Worm (Caenorhabditis elegans) whole organism, mixed stage, embryonic: ENCODE measurements around the gene fbxa-215.

Experiments
- M03D4.4 ChIP-seq: sonication (generic microtip); optimal IDR thresholded peaks from 2 replicates; lab custom pipeline; 2017; ENCODE audit warnings: mild to moderate bottlenecking, missing genetic modification characterization, missing compliant biosample characterization
- bed-3 ChIP-seq: fragments of 200-800 bp; sonication (Bioruptor generic); optimal IDR thresholded peaks from 3 replicates; lab custom pipeline; 2018; ENCODE audit warnings: mild to moderate bottlenecking, missing genetic modification characterization, moderate library complexity, missing compliant biosample characterization
- blmp-1 ChIP-seq: fragments of 150-350 bp; optimal IDR thresholded peaks from 2 replicates; lab custom pipeline; 2014; ENCODE audit warnings: missing biosample characterization, missing genetic modification characterization
- ceh-43 ChIP-seq: fragments of 200-800 bp; sonication (Bioruptor generic); optimal IDR thresholded peaks from 2 replicates; lab custom pipeline; 2018; ENCODE audit warnings: mild to moderate bottlenecking, missing genetic modification characterization, moderate library complexity, missing compliant biosample characterization
- ces-1 ChIP-seq: fragments of 150-350 bp; optimal IDR thresholded peaks from 2 replicates; lab custom pipeline; 2014; ENCODE audit warnings: missing biosample characterization, missing genetic modification reagents, missing genetic modification characterization
- cnd-1 ChIP-seq: fragments of 200-800 bp; sonication (Bioruptor generic); optimal IDR thresholded peaks from 2 replicates; lab custom pipeline; 2018; ENCODE audit warnings: mild to moderate bottlenecking, missing genetic modification characterization, missing compliant biosample characterization
- drap-1 ChIP-seq: fragments of 200-800 bp; sonication (Bioruptor generic); optimal IDR thresholded peaks from 3 replicates; lab custom pipeline; 2018; ENCODE audit warnings: mild to moderate bottlenecking, missing genetic modification characterization, missing compliant biosample characterization
- elt-1 ChIP-seq: sonication (generic microtip); optimal IDR thresholded peaks from 2 replicates; lab custom pipeline; 2017; ENCODE audit warnings: missing genetic modification characterization, mild to moderate bottlenecking, missing compliant biosample characterization, antibody characterized with exemption, moderate library complexity, borderline replicate concordance; ENCODE audit not compliant: insufficient read depth
- flh-1 ChIP-seq: fragments of 200-800 bp; sonication (Bioruptor generic); optimal IDR thresholded peaks from 2 replicates; lab custom pipeline; 2018; ENCODE audit warnings: mild to moderate bottlenecking, missing genetic modification characterization, moderate library complexity, missing compliant biosample characterization
- ham-2 ChIP-seq: fragments of 200-800 bp; sonication (Bioruptor generic); optimal IDR thresholded peaks from 2 replicates; lab custom pipeline; 2018; ENCODE audit warnings: mild to moderate bottlenecking, missing genetic modification characterization, missing compliant biosample characterization
- hlh-1 ChIP-seq: fragments of 150-350 bp; optimal IDR thresholded peaks from 2 replicates; lab custom pipeline; 2014; ENCODE audit warnings: missing biosample characterization, missing genetic modification reagents, missing genetic modification characterization
- lin-13 ChIP-seq: fragments of 150-350 bp; optimal IDR thresholded peaks from 2 replicates; lab custom pipeline; 2014; ENCODE audit warnings: missing biosample characterization, missing genetic modification characterization
- lin-32 ChIP-seq: fragments of 200-800 bp; sonication (Bioruptor generic); optimal IDR thresholded peaks from 2 replicates; lab custom pipeline; 2018; ENCODE audit warnings: mild to moderate bottlenecking, missing genetic modification characterization, missing compliant biosample characterization
- lsy-2 ChIP-seq: fragments of 150-350 bp; optimal IDR thresholded peaks from 2 replicates; lab custom pipeline; 2014; ENCODE audit warnings: missing biosample characterization, missing genetic modification characterization
- mab-5 ChIP-seq: fragments of 150-350 bp; optimal IDR thresholded peaks from 2 replicates; lab custom pipeline; 2014; ENCODE audit warnings: missing biosample characterization, missing genetic modification characterization
- mep-1 ChIP-seq: fragments of 150-350 bp; optimal IDR thresholded peaks from 2 replicates; lab custom pipeline; 2017; ENCODE audit warnings: missing biosample characterization, missing genetic modification reagents, missing genetic modification characterization, inconsistent platforms
- nhr-12 ChIP-seq: fragments of 150-350 bp; optimal IDR thresholded peaks from 2 replicates; lab custom pipeline; 2014; ENCODE audit warnings: missing biosample characterization, missing genetic modification characterization
- nhr-2 ChIP-seq: fragments of 150-350 bp; optimal IDR thresholded peaks from 2 replicates; lab custom pipeline; 2014; ENCODE audit warnings: missing biosample characterization, missing genetic modification characterization
- nhr-237 ChIP-seq: fragments of 150-350 bp; optimal IDR thresholded peaks from 2 replicates; lab custom pipeline; 2014; ENCODE audit warnings: missing biosample characterization, missing genetic modification characterization
- nhr-28 ChIP-seq: fragments of 150-350 bp; optimal IDR thresholded peaks from 2 replicates; lab custom pipeline; 2014; ENCODE audit warnings: missing biosample characterization, missing genetic modification characterization
- nhr-76 ChIP-seq: sonication (generic microtip); optimal IDR thresholded peaks from 2 replicates; lab custom pipeline; 2017; ENCODE audit warnings: missing biosample characterization, missing genetic modification characterization
- pha-4 ChIP-seq: fragments of 150-350 bp; optimal IDR thresholded peaks from 2 replicates; lab custom pipeline; 2018; ENCODE audit warnings: missing biosample characterization, missing genetic modification reagents, missing genetic modification characterization
- sem-2 ChIP-seq: fragments of 200-800 bp; sonication (Bioruptor generic); optimal IDR thresholded peaks from 2 replicates; lab custom pipeline; 2018; ENCODE audit warnings: mild to moderate bottlenecking, missing genetic modification characterization, missing compliant biosample characterization
- snpc-4 ChIP-seq: fragments of 150-350 bp; optimal IDR thresholded peaks from 2 replicates; lab custom pipeline; 2014; ENCODE audit warnings: missing biosample characterization, missing genetic modification characterization
- sptf-1 ChIP-seq: sonication (generic microtip); optimal IDR thresholded peaks from 2 replicates; lab custom pipeline; 2017; ENCODE audit warnings: mild to moderate bottlenecking, missing genetic modification characterization, moderate library complexity, missing compliant biosample characterization
- unc-120 ChIP-seq: sonication (generic microtip); optimal IDR thresholded peaks from 2 replicates; lab custom pipeline; 2017; ENCODE audit warnings: missing genetic modification characterization, missing compliant biosample characterization; ENCODE audit not compliant: poor library complexity, severe bottlenecking
- unc-39 ChIP-seq: fragments of 150-350 bp; optimal IDR thresholded peaks from 2 replicates; lab custom pipeline; 2014; ENCODE audit warnings: missing biosample characterization, missing genetic modification characterization
- unc-62 ChIP-seq: fragments of 150-350 bp; optimal IDR thresholded peaks from 2 replicates; lab custom pipeline; 2014; ENCODE audit warnings: missing biosample characterization, missing genetic modification reagents, missing genetic modification characterization
- zip-8 ChIP-seq: fragments of 150-350 bp; optimal IDR thresholded peaks from 2 replicates; lab custom pipeline; 2014; ENCODE audit warnings: missing biosample characterization, missing genetic modification characterization
- ztf-11 ChIP-seq: fragments of 150-350 bp; optimal IDR thresholded peaks from 2 replicates; lab custom pipeline; 2014; ENCODE audit warnings: missing biosample characterization, missing genetic modification characterization

The fbxa-215 gene

DNA sequence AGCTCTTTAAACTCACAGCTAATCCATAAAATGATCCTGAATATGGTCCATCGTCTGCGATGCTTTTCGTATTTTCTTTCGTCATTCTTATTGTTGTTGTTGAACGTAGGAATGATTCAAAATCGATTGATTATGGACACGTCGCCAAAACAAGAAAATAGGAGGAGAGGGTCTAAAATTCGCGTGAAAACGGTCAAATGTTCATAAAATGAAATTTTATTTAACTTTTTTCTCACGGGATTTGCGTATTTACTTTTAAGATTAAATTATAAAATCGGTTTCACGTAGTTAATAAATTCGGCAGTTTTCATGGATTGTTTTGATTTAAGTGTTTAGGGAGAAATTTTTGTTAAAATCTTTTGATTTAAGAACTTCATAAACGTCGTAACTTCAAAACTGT, 17.6 kb downstream of the fbxa-215 start, which contains the start of gene C08F11.10:
Gene C08F11.10 (minus strand): TSS at position 101 of the 400 bp plus-strand sequence.
- TF ChIP-seq ztf-11 (tag; lab: Kevin White, UChicago), result no peak
- TF ChIP-seq blmp-1 (tag; lab: Kevin White, UChicago), result no peak
- no peak for TF ChIP-seq unc-39 (tag; lab: Kevin White, UChicago)
- TF ChIP-seq nhr-28 (tag; lab: Kevin White, UChicago), result no peak
- TF ChIP-seq nhr-237 (tag; lab: Kevin White, UChicago), result no peak
- TF ChIP-seq unc-62, result no peak
- no peak for TF ChIP-seq bed-3
- TF ChIP-seq nhr-2 (tag; lab: Kevin White, UChicago), result no peak
- no peak for TF ChIP-seq zip-8 (tag; lab: Kevin White, UChicago)
- TF ChIP-seq ceh-43 (GFP tag; lab: Kevin White, UChicago), result no peak
- no peak for TF ChIP-seq pha-4 (tag; lab: Kevin White, UChicago)
- TF ChIP-seq ham-2 (GFP tag; lab: Kevin White, UChicago), result no peak
- no peak for TF ChIP-seq hlh-1 (tag; lab: Kevin White, UChicago)
- TF ChIP-seq lsy-2 (tag; lab: Kevin White, UChicago), result no peak
- TF ChIP-seq sem-2 (GFP tag; lab: Kevin White, UChicago), result no peak
- TF ChIP-seq lin-32 (GFP tag; lab: Kevin White, UChicago), result no peak
- TF ChIP-seq lin-13 (tag; lab: Kevin White, UChicago), result no peak
- no peak for TF ChIP-seq elt-1 (tag; lab: Kevin White, UChicago)
- no peak for TF ChIP-seq snpc-4 (tag; lab: Kevin White, UChicago)
- no peak for TF ChIP-seq sptf-1

DNA sequence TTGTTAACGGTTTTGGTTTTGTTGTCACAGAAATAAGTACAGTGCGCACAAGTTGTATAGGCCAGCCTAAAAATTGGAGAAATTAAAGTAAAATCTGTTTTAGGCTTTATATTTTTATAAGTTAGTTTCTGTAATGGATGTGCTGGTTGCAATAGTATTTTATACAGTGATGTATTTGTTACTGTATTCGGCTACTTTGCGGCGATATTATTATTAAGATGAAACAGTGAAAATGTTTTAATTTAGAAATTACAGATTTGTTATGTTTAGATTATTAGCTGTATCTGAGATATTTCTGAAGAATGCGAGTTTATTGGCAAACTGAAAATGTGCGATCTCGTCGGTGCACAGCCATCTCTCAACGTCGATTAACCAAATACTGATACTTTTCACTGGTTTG, 19.2 kb downstream of the fbxa-215 start, which contains the start of gene ule-4:
Gene ule-4 (minus strand): TSS at position 101 of the 400 bp plus-strand sequence.
- no peak for TF ChIP-seq hlh-1 (tag; lab: Kevin White, UChicago)
- no peak for TF ChIP-seq ztf-11 (tag; lab: Kevin White, UChicago)

DNA sequence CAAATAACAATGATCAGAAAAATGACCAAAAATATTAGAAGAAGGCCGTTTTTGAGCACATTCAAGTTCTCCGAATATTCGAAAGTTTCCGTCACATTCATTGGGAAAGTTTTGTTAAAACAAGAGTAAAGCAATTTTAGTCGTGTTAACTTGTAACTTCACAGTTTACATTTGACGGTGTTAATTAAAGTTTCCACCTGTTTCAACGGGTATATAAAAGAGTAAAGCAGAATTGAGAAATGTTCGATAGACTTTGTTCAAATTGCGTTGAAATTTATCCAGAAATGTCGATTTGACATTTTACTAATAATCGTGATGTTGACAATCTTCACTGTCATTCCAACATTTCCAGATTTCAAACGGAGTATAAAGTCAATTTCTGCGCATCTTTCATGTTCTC, 20.9 kb downstream of the fbxa-215 start, which contains the start of gene srz-29:
Gene srz-29 (minus strand): TSS at position 101 of the 400 bp plus-strand sequence.
- no peak for TF ChIP-seq unc-120 (tag; lab: Kevin White, UChicago)
- TF ChIP-seq nhr-237 (tag; lab: Kevin White, UChicago), result no peak
- no peak for TF ChIP-seq nhr-12
- no peak for TF ChIP-seq hlh-1 (tag; lab: Kevin White, UChicago)

DNA sequence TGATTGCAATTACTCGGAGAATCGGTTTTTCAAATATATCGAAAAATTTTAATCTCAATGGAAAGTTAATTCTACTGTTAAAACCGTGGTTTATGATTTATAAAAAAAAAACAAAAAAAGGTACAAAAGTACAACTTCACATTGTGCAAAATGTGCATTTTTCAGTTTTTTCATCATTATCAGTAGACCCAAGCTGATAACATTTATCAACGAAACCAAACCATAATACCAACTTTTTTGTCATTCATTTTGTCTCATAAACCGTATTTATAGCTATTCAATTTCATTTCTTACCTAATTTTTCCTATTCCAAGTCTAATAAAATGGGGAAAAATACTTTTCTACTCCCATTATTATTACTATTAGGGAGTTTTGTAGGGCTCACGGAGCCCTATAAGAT, 27.7 kb downstream of the fbxa-215 start, which contains the start of gene ugt-22:
Gene ugt-22 (plus strand): TSS at position 234 of the 400 bp plus-strand sequence.
- TF ChIP-seq blmp-1 (tag; lab: Kevin White, UChicago) (no peak), cnd-1 (tag; lab: Kevin White, UChicago) (no peak), unc-120 (tag; lab: Kevin White, UChicago) (no peak), M03D4.4 (tag; lab: Kevin White, UChicago) (no peak), flh-1 (GFP tag; lab: Kevin White, UChicago) (no peak), nhr-76 (no peak), hlh-1 (tag; lab: Kevin White, UChicago) (no peak), lsy-2 (tag; lab: Kevin White, UChicago) (no peak), snpc-4 (tag; lab: Kevin White, UChicago) (no peak)

DNA sequence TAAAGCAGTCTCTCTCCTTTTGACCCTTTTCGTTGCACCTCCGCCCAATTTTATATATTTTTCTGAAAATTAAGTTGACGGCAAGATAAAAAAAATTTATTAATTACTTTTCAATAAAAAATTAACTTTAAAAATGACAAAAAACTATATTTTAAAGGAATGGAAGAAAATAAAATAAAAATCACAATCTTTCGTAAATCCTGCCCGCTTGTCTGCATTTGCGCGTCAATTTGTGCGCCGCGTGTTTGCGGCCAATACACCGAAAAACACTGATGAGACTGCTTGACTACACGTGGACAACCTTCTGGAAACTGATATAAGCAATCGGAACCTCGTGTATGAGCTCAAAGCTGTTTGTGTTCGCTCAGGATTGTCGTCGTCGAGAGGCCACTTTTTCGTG, 29.7 kb downstream of the fbxa-215 start, which contains the start of gene C08F11.7:
Gene C08F11.7 (plus strand): TSS at position 301 of the 400 bp plus-strand sequence.
- no peak for TF ChIP-seq nhr-76
- no peak for TF ChIP-seq M03D4.4 (tag; lab: Kevin White, UChicago)
- TF ChIP-seq unc-39 (tag; lab: Kevin White, UChicago), result no peak
- TF ChIP-seq flh-1 (GFP tag; lab: Kevin White, UChicago), result no peak
- TF ChIP-seq nhr-28 (tag; lab: Kevin White, UChicago), result no peak
- TF ChIP-seq nhr-237 (tag; lab: Kevin White, UChicago), result no peak
- no peak for TF ChIP-seq zip-8 (tag; lab: Kevin White, UChicago)
- TF ChIP-seq ces-1, result no peak
- no peak for TF ChIP-seq mep-1

DNA sequence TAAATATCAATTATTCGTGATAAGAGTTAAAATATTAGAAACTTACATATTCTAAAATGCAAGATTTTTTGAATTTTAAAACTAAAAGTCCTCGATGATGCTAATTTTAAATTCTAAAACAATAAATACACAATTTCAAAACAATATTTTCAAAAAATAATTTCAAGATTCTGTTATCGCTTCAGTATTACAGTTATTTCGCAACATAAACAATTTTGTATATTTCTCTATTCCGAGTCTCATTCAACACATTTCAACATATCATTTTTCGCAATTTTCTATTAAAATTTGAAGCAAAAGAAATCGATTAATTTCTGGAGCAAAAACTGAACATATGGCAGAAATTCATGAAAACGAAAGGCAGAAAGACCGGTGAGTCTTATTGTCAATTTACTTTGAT, 33.5 kb downstream of the fbxa-215 start, which contains the start of gene fbxa-98:
Gene fbxa-98 (plus strand): TSS at position 243 of the 400 bp plus-strand sequence.
- TF ChIP-seq drap-1 (GFP tag; lab: Kevin White, UChicago), result no peak
- TF ChIP-seq sptf-1, result no peak
- no peak for TF ChIP-seq mab-5 (tag; lab: Kevin White, UChicago)
- TF ChIP-seq mep-1, result no peak
- TF ChIP-seq zip-8 (tag; lab: Kevin White, UChicago), result no peak
- TF ChIP-seq nhr-2 (tag; lab: Kevin White, UChicago), result no peak
- no peak for TF ChIP-seq M03D4.4 (tag; lab: Kevin White, UChicago)
- no peak for TF ChIP-seq elt-1 (tag; lab: Kevin White, UChicago)
